Fruit fly (Drosophila melanogaster) whole organism, embryonic: Measurements from ENCODE around the gene Strip.

Experiments used
- Ada2b ChIP-seq: fragments of 200-800 bp; sonication (Bioruptor generic); IDR thresholded peaks from 2 replicates; pipeline ENCODE4 v1.3.6; 2022; ENCODE audit warnings: missing biosample characterization, missing genetic modification characterization
- Atf-2 ChIP-seq: fragments of 200-800 bp; sonication (Bioruptor generic); optimal IDR thresholded peaks from 2 replicates; lab custom pipeline; 2016; ENCODE audit warnings: missing biosample characterization, missing genetic modification characterization
- B-H2 ChIP-seq: fragments of 200-800 bp; sonication (Bioruptor generic); optimal IDR thresholded peaks from 2 replicates; lab custom pipeline; 2018; ENCODE audit warnings: missing biosample characterization, mild to moderate bottlenecking, missing genetic modification characterization
- Bdp1 ChIP-seq: fragments of 200-800 bp; sonication (Bioruptor generic); optimal IDR thresholded peaks from 3 replicates; lab custom pipeline; 2016; ENCODE audit warnings: missing biosample characterization, missing genetic modification characterization
- Bteb2 ChIP-seq: fragments of 200-800 bp; sonication (Bioruptor generic); optimal IDR thresholded peaks from 2 replicates; lab custom pipeline; 2016; ENCODE audit warnings: missing biosample characterization, missing genetic modification characterization
- CG11695 ChIP-seq: fragments of 200-800 bp; sonication (Bioruptor generic); IDR thresholded peaks from 3 replicates; pipeline ENCODE4 v1.3.6; 2022; ENCODE audit warnings: missing biosample characterization, missing genetic modification characterization
- CG12219 ChIP-seq: fragments of 200-800 bp; sonication (Bioruptor generic); optimal IDR thresholded peaks from 3 replicates; lab custom pipeline; 2018; ENCODE audit warnings: missing biosample characterization, mild to moderate bottlenecking, missing genetic modification characterization
- CG12391 ChIP-seq: fragments of 200-800 bp; sonication (Bioruptor generic); optimal IDR thresholded peaks from 3 replicates; lab custom pipeline; 2018; ENCODE audit warnings: missing biosample characterization, mild to moderate bottlenecking, missing genetic modification characterization, moderate library complexity
- CG16779 ChIP-seq: fragments of 200-800 bp; sonication (Bioruptor generic); IDR thresholded peaks from 2 replicates; pipeline ENCODE4 v1.3.6; 2022; ENCODE audit warnings: missing biosample characterization, missing genetic modification characterization
- CG16813 ChIP-seq: fragments of 200-800 bp; sonication (Bioruptor generic); IDR thresholded peaks from 3 replicates; pipeline ENCODE4 v1.3.6; 2022; ENCODE audit warnings: missing biosample characterization, missing genetic modification characterization; ENCODE audit not compliant: partially characterized antibody
- CG17359 ChIP-seq: fragments of 200-800 bp; sonication (Bioruptor generic); optimal IDR thresholded peaks from 3 replicates; lab custom pipeline; 2018; ENCODE audit warnings: missing biosample characterization, mild to moderate bottlenecking, missing genetic modification characterization, moderate library complexity
- CG4730 ChIP-seq: fragments of 200-800 bp; sonication (Bioruptor generic); IDR thresholded peaks from 2 replicates; pipeline ENCODE4 v1.3.6; 2022; ENCODE audit warnings: missing biosample characterization, missing genetic modification characterization
- CG6272 ChIP-seq: fragments of 200-800 bp; sonication (Bioruptor generic); IDR thresholded peaks from 2 replicates; pipeline ENCODE4 v1.3.6; 2022; ENCODE audit warnings: missing biosample characterization, missing genetic modification characterization
- CG7928 ChIP-seq: fragments of 200-800 bp; sonication (Bioruptor generic); optimal IDR thresholded peaks from 2 replicates; lab custom pipeline; 2017; ENCODE audit warnings: missing biosample characterization, mild to moderate bottlenecking, missing genetic modification characterization
- CG8281 ChIP-seq: fragments of 200-800 bp; sonication (Bioruptor generic); optimal IDR thresholded peaks from 2 replicates; lab custom pipeline; 2018; ENCODE audit warnings: missing biosample characterization, mild to moderate bottlenecking, missing genetic modification characterization, moderate library complexity
- E2f2 ChIP-seq: fragments of 200-800 bp; sonication (Bioruptor generic); IDR thresholded peaks from 2 replicates; pipeline ENCODE4 v1.3.6; 2022; ENCODE audit warnings: missing biosample characterization, missing genetic modification characterization
- Fer3 ChIP-seq: fragments of 200-800 bp; sonication (Bioruptor generic); optimal IDR thresholded peaks from 2 replicates; lab custom pipeline; 2018; ENCODE audit warnings: missing biosample characterization, mild to moderate bottlenecking, missing genetic modification characterization, moderate library complexity
- HLH4C ChIP-seq: fragments of 200-800 bp; sonication (Bioruptor generic); IDR thresholded peaks from 3 replicates; pipeline ENCODE4 v1.3.6; 2022; ENCODE audit warnings: missing biosample characterization, missing genetic modification characterization; ENCODE audit not compliant: partially characterized antibody
- Hr3 ChIP-seq: fragments of 200-800 bp; sonication (Bioruptor generic); optimal IDR thresholded peaks from 3 replicates; lab custom pipeline; 2016; ENCODE audit warnings: missing biosample characterization, missing genetic modification characterization
- Nf-YA ChIP-seq: fragments of 200-800 bp; sonication (Bioruptor generic); IDR thresholded peaks from 2 replicates; pipeline ENCODE4 v1.3.6; 2022; ENCODE audit warnings: missing biosample characterization, missing genetic modification characterization
- NfI ChIP-seq: fragments of 200-800 bp; sonication (Bioruptor generic); optimal IDR thresholded peaks from 3 replicates; lab custom pipeline; 2018; ENCODE audit warnings: missing biosample characterization, mild to moderate bottlenecking, missing genetic modification characterization, moderate library complexity
- PHDP ChIP-seq: fragments of 200-800 bp; sonication (Bioruptor generic); optimal IDR thresholded peaks from 3 replicates; lab custom pipeline; 2018; ENCODE audit warnings: missing biosample characterization, mild to moderate bottlenecking, missing genetic modification characterization, moderate library complexity
- Side ChIP-seq: fragments of 200-800 bp; sonication (Bioruptor generic); optimal IDR thresholded peaks from 2 replicates; lab custom pipeline; 2016; ENCODE audit warnings: missing biosample characterization, missing genetic modification characterization
- Six4 ChIP-seq: fragments of 200-800 bp; sonication (Bioruptor generic); optimal IDR thresholded peaks from 2 replicates; lab custom pipeline; 2016; ENCODE audit warnings: missing biosample characterization, missing genetic modification characterization
- ato ChIP-seq: fragments of 200-800 bp; sonication (Bioruptor generic); IDR thresholded peaks from 2 replicates; pipeline ENCODE4 v1.3.6; 2022; ENCODE audit warnings: missing biosample characterization, missing genetic modification characterization; ENCODE audit not compliant: partially characterized antibody
- chif ChIP-seq, 2 experiments: fragments of 200-800 bp; sonication (Bioruptor generic); optimal IDR thresholded peaks; 3 replicates each; lab custom pipeline; 2016; ENCODE audit warnings: missing biosample characterization in 2 of 2, missing genetic modification characterization in 2 of 2
- dan ChIP-seq: fragments of 200-800 bp; sonication (Bioruptor generic); IDR thresholded peaks from 2 replicates; pipeline ENCODE4 v1.3.6; 2022; ENCODE audit warnings: missing biosample characterization, missing genetic modification characterization
- dmrt99B ChIP-seq: fragments of 200-800 bp; sonication (Bioruptor generic); optimal IDR thresholded peaks from 2 replicates; lab custom pipeline; 2018; ENCODE audit warnings: missing biosample characterization, mild to moderate bottlenecking, missing genetic modification characterization, moderate library complexity
- ems ChIP-seq: fragments of 200-800 bp; sonication (Bioruptor generic); optimal IDR thresholded peaks from 3 replicates; lab custom pipeline; 2016; ENCODE audit warnings: missing biosample characterization, missing genetic modification characterization
- gro ChIP-seq: fragments of 200-800 bp; sonication (Bioruptor generic); optimal IDR thresholded peaks from 2 replicates; lab custom pipeline; 2016; ENCODE audit warnings: missing biosample characterization, missing genetic modification characterization
- hkb ChIP-seq, 2 experiments: fragments of 200-800 bp in 1 of 2; fragments of >200 bp in 1 of 2; sonication (Bioruptor generic) in 1 of 2; IDR thresholded peaks in 1 of 2; optimal IDR thresholded peaks in 1 of 2; 2 replicates each; pipeline versions ENCODE4 v1.3.6 to Lab custom; 2017 to 2022; ENCODE audit warnings: missing biosample characterization in 1 of 2, missing genetic modification characterization in 1 of 2
- ind ChIP-seq: fragments of 200-800 bp; sonication (Bioruptor generic); optimal IDR thresholded peaks from 3 replicates; lab custom pipeline; 2016; ENCODE audit warnings: missing biosample characterization, missing genetic modification characterization
- knrl ChIP-seq: fragments of 200-800 bp; sonication (Bioruptor generic); IDR thresholded peaks from 3 replicates; pipeline ENCODE4 v1.3.6; 2022; ENCODE audit warnings: missing biosample characterization, missing genetic modification characterization; ENCODE audit not compliant: partially characterized antibody
- luna ChIP-seq: fragments of 200-800 bp; sonication (Bioruptor generic); optimal IDR thresholded peaks from 2 replicates; lab custom pipeline; 2016; ENCODE audit warnings: missing biosample characterization, missing genetic modification characterization
- pb ChIP-seq: fragments of 200-800 bp; sonication (Bioruptor generic); optimal IDR thresholded peaks from 3 replicates; lab custom pipeline; 2016; ENCODE audit warnings: missing biosample characterization, missing genetic modification characterization
- pnt ChIP-seq: fragments of 200-800 bp; sonication (Bioruptor generic); optimal IDR thresholded peaks from 3 replicates; lab custom pipeline; 2016; ENCODE audit warnings: missing biosample characterization, missing genetic modification characterization
- pros ChIP-seq: fragments of 200-800 bp; sonication (Bioruptor generic); optimal IDR thresholded peaks from 3 replicates; lab custom pipeline; 2019; ENCODE audit warnings: missing biosample characterization, mild to moderate bottlenecking, missing genetic modification characterization, moderate library complexity
- pzg ChIP-seq: fragments of 200-800 bp; sonication (Bioruptor generic); optimal IDR thresholded peaks from 3 replicates; lab custom pipeline; 2018; ENCODE audit warnings: missing biosample characterization, mild to moderate bottlenecking, missing genetic modification characterization, moderate library complexity
- repo ChIP-seq: fragments of 200-800 bp; sonication (Bioruptor generic); optimal IDR thresholded peaks from 2 replicates; lab custom pipeline; 2016; ENCODE audit warnings: missing biosample characterization, missing genetic modification characterization
- sd ChIP-seq: fragments of 200-800 bp; sonication (Bioruptor generic); optimal IDR thresholded peaks from 3 replicates; lab custom pipeline; 2018; ENCODE audit warnings: missing biosample characterization, mild to moderate bottlenecking, missing genetic modification characterization, moderate library complexity
- sima ChIP-seq: fragments of 200-800 bp; sonication (Bioruptor generic); optimal IDR thresholded peaks from 2 replicates; lab custom pipeline; 2016; ENCODE audit warnings: missing biosample characterization, missing genetic modification characterization
- so ChIP-seq: fragments of 200-800 bp; sonication (Bioruptor generic); IDR thresholded peaks from 3 replicates; pipeline ENCODE4 v1.3.6; 2022; ENCODE audit warnings: missing biosample characterization, missing genetic modification characterization
- sob ChIP-seq: fragments of 200-800 bp; sonication (Bioruptor generic); IDR thresholded peaks from 2 replicates; pipeline ENCODE4 v1.3.6; 2022; ENCODE audit warnings: missing biosample characterization, missing genetic modification characterization
- stwl ChIP-seq: fragments of 200-800 bp; sonication (Bioruptor generic); optimal IDR thresholded peaks from 3 replicates; lab custom pipeline; 2018; ENCODE audit warnings: missing biosample characterization, mild to moderate bottlenecking, missing genetic modification characterization, moderate library complexity
- tin ChIP-seq: fragments of 200-800 bp; sonication (Bioruptor generic); optimal IDR thresholded peaks from 3 replicates; lab custom pipeline; 2016; ENCODE audit warnings: missing biosample characterization, missing genetic modification characterization
- tx ChIP-seq: fragments of 200-800 bp; sonication (Bioruptor generic); optimal IDR thresholded peaks from 2 replicates; lab custom pipeline; 2016; ENCODE audit warnings: missing biosample characterization, missing genetic modification characterization
- vfl ChIP-seq: fragments of 200-800 bp; sonication (Bioruptor generic); optimal IDR thresholded peaks from 2 replicates; lab custom pipeline; 2016; ENCODE audit warnings: missing biosample characterization, missing genetic modification characterization
- vvl ChIP-seq: fragments of 200-800 bp; sonication (Bioruptor generic); IDR thresholded peaks from 2 replicates; pipeline ENCODE4 v1.3.6; 2022; ENCODE audit warnings: missing biosample characterization, missing genetic modification characterization
- zen2 ChIP-seq: fragments of 200-800 bp; sonication (Bioruptor generic); IDR thresholded peaks from 3 replicates; pipeline ENCODE4 v1.3.6; 2022; ENCODE audit warnings: missing biosample characterization, missing genetic modification characterization; ENCODE audit not compliant: partially characterized antibody
- zfh2 ChIP-seq: fragments of 200-800 bp; sonication (Bioruptor generic); optimal IDR thresholded peaks from 2 replicates; lab custom pipeline; 2016; ENCODE audit warnings: missing biosample characterization, missing genetic modification characterization

Strip gene

dm6 chr3L:3319223-3319643 lies 9.4 kb downstream of the Strip start, which contains the start of the genes PIG-C, CG12016 and Dpm2 (continued):
- no peak for TF ChIP-seq pros (GFP tag; lab: Kevin White, UChicago)
- TF ChIP-seq HLH4C (GFP tag; lab: Robert Waterston, UW): peak; percentile 95
- TF ChIP-seq CG11695: no peak
- peak; percentile 92 for TF ChIP-seq zen2 (GFP tag; lab: Robert Waterston, UW)
- TF ChIP-seq sd: no peak
- TF ChIP-seq so: no peak
- peak; percentile 48 for TF ChIP-seq Hr3 (GFP tag; lab: Kevin White, UChicago)
- TF ChIP-seq CG17359 (tag; lab: Kevin White, UChicago): peak; percentile 48
- peak; percentile 38 for TF ChIP-seq CG7928 (GFP tag; lab: Kevin White, UChicago)
- TF ChIP-seq tin: peak; percentile 68
- TF ChIP-seq ems (GFP tag; lab: Kevin White, UChicago): peak; percentile 52
- peak; percentile 52 for TF ChIP-seq repo (GFP tag; lab: Kevin White, UChicago)
- TF ChIP-seq zfh2 (GFP tag; lab: Kevin White, UChicago): peak; percentile 83
- no peak for TF ChIP-seq dmrt99B (tag; lab: Kevin White, UChicago)
- TF ChIP-seq CG4730 (GFP tag; lab: Robert Waterston, UW): peak; percentile 49; the same call in 1 of the 2 replicates
- peak; percentile 53 for TF ChIP-seq Side (GFP tag; lab: Kevin White, UChicago)
- peak; percentile 50 for TF ChIP-seq Bdp1
- no peak for TF ChIP-seq CG16779 (GFP tag; lab: Robert Waterston, UW)
- peak; percentile 67; the same call in 1 of the 2 replicates for TF ChIP-seq CG6272 (GFP tag; lab: Robert Waterston, UW)
- peak; percentile 58 for TF ChIP-seq luna
- TF ChIP-seq CG8281 (tag; lab: Kevin White, UChicago): peak; percentile 32
- TF ChIP-seq pb (GFP tag; lab: Kevin White, UChicago): peak; percentile 18
- peak; percentile 56 for TF ChIP-seq E2f2 (GFP tag; lab: Robert Waterston, UW)
- TF ChIP-seq CG12391 (tag; lab: Kevin White, UChicago): peak; percentile 84
- peak; percentile 34 for TF ChIP-seq Atf-2 (GFP tag; lab: Kevin White, UChicago)
- peak; percentile 38 for TF ChIP-seq Six4
- peak; percentile 43; the same call in 1 of the 2 replicates for TF ChIP-seq Ada2b (GFP tag; lab: Robert Waterston, UW)
- TF ChIP-seq chif (GFP tag; optimal IDR thresholded peaks at IDR 0.05; lab: Kevin White, UChicago): peak; percentile 64 to 68
- TF ChIP-seq vfl (GFP tag; lab: Kevin White, UChicago): peak; percentile 55
- peak; percentile 98 for TF ChIP-seq knrl
- TF ChIP-seq pnt (GFP tag; lab: Kevin White, UChicago): peak; percentile 52
- peak; percentile 91 for TF ChIP-seq ato
- TF ChIP-seq Fer3 (tag; lab: Kevin White, UChicago): peak; percentile 56
- TF ChIP-seq CG12219 (GFP tag; lab: Kevin White, UChicago): no peak
- TF ChIP-seq tx (GFP tag; lab: Kevin White, UChicago): peak; percentile 70
- TF ChIP-seq PHDP (tag; lab: Kevin White, UChicago): peak; percentile 58
- peak; percentile 78 for TF ChIP-seq B-H2 (GFP tag; lab: Kevin White, UChicago)
- no peak for TF ChIP-seq hkb (optimal IDR thresholded peaks at IDR 0.05; lab: Kevin White, UChicago)
- no peak for TF ChIP-seq hkb (GFP tag; IDR thresholded peaks at IDR 0.05; lab: Robert Waterston, UW)
- TF ChIP-seq vvl: peak; percentile 61
- TF ChIP-seq ind (GFP tag; lab: Kevin White, UChicago): peak; percentile 81
- TF ChIP-seq sima (GFP tag; lab: Kevin White, UChicago): no peak
- TF ChIP-seq stwl (tag; lab: Kevin White, UChicago): peak; percentile 92
- peak; percentile 72 for TF ChIP-seq NfI (GFP tag; lab: Kevin White, UChicago)
- peak; percentile 73 for TF ChIP-seq sob (GFP tag; lab: Robert Waterston, UW)
- TF ChIP-seq CG16813 (GFP tag; lab: Robert Waterston, UW): peak; percentile 99
- 0 out of 2 replicates have a peak, but pooled peaks have one; percentile 6 for TF ChIP-seq Nf-YA (GFP tag; lab: Robert Waterston, UW)
- peak; percentile 91 for TF ChIP-seq pzg (GFP tag; lab: Kevin White, UChicago)
- TF ChIP-seq gro (GFP tag; lab: Kevin White, UChicago): peak; percentile 83
- no peak for TF ChIP-seq dan (GFP tag; lab: Robert Waterston, UW)
- peak; percentile 69 for TF ChIP-seq Bteb2 (GFP tag; lab: Kevin White, UChicago)
